Fruit fly (Drosophila melanogaster) whole organism, embryonic: ENCODE results near the gene Eip93F.
A peak's percentile ranks its signal among the peaks of the same experiment; 100 is the strongest.

Experiments
- BtbVII ChIP-seq: fragments of 200-800 bp; sonication (Bioruptor generic); optimal IDR thresholded peaks from 3 replicates; lab custom pipeline; 2017; ENCODE audit warnings: missing biosample characterization, mild to moderate bottlenecking, missing genetic modification characterization
- CG10147 ChIP-seq: fragments of 200-800 bp; sonication (Bioruptor generic); optimal IDR thresholded peaks from 2 replicates; lab custom pipeline; 2019; ENCODE audit warnings: missing biosample characterization, mild to moderate bottlenecking, missing genetic modification characterization, moderate library complexity
- CG10209 ChIP-seq: fragments of 200-800 bp; sonication (Bioruptor generic); optimal IDR thresholded peaks from 3 replicates; lab custom pipeline; 2017; ENCODE audit warnings: missing biosample characterization, mild to moderate bottlenecking, missing genetic modification characterization, missing genetic modification reagents
- CG11560 ChIP-seq: fragments of 200-800 bp; sonication (Bioruptor generic); IDR thresholded peaks from 3 replicates; pipeline ENCODE4 v1.3.6; 2022; ENCODE audit warnings: missing biosample characterization, missing genetic modification characterization
- CG11723 ChIP-seq: fragments of 200-800 bp; sonication (Bioruptor generic); optimal IDR thresholded peaks from 2 replicates; lab custom pipeline; 2017; ENCODE audit warnings: missing biosample characterization, mild to moderate bottlenecking, missing genetic modification characterization
- CG12219 ChIP-seq: fragments of 200-800 bp; sonication (Bioruptor generic); optimal IDR thresholded peaks from 3 replicates; lab custom pipeline; 2018; ENCODE audit warnings: missing biosample characterization, mild to moderate bottlenecking, missing genetic modification characterization
- CG14050 ChIP-seq: fragments of 200-800 bp; sonication (Bioruptor generic); IDR thresholded peaks from 3 replicates; pipeline ENCODE4 v1.3.6; 2022; ENCODE audit warnings: missing biosample characterization, missing genetic modification characterization
- CG15269 ChIP-seq: fragments of 200-800 bp; sonication (Bioruptor generic); optimal IDR thresholded peaks from 2 replicates; lab custom pipeline; 2018; ENCODE audit warnings: missing biosample characterization, mild to moderate bottlenecking, missing genetic modification characterization, moderate library complexity
- CG1529 ChIP-seq: fragments of 200-800 bp; sonication (Bioruptor generic); optimal IDR thresholded peaks from 3 replicates; lab custom pipeline; 2018; ENCODE audit warnings: missing biosample characterization, missing genetic modification characterization
- CG16863 ChIP-seq: fragments of 200-800 bp; sonication (Bioruptor generic); optimal IDR thresholded peaks from 3 replicates; lab custom pipeline; 2016; ENCODE audit warnings: missing biosample characterization, missing genetic modification characterization
- CG33557 ChIP-seq: fragments of 200-800 bp; sonication (Bioruptor generic); optimal IDR thresholded peaks from 2 replicates; lab custom pipeline; 2019; ENCODE audit warnings: missing biosample characterization, mild to moderate bottlenecking, missing genetic modification characterization, moderate library complexity
- CG5245 ChIP-seq: fragments of 200-800 bp; sonication (Bioruptor generic); optimal IDR thresholded peaks from 3 replicates; lab custom pipeline; 2016; ENCODE audit warnings: missing biosample characterization, missing genetic modification characterization
- CG7271 ChIP-seq: fragments of 200-800 bp; sonication (Bioruptor generic); optimal IDR thresholded peaks from 2 replicates; lab custom pipeline; 2018; ENCODE audit warnings: missing biosample characterization, mild to moderate bottlenecking, missing genetic modification characterization, moderate library complexity
- CG7987 ChIP-seq: fragments of 200-800 bp; sonication (Bioruptor generic); optimal IDR thresholded peaks from 2 replicates; lab custom pipeline; 2018; ENCODE audit warnings: missing biosample characterization, mild to moderate bottlenecking, missing genetic modification characterization, moderate library complexity
- CG8924 ChIP-seq: fragments of 200-800 bp; optimal IDR thresholded peaks from 3 replicates; lab custom pipeline; 2019; ENCODE audit warnings: missing biosample characterization, mild to moderate bottlenecking, missing genetic modification characterization, moderate library complexity
- CG9727 ChIP-seq: fragments of 200-800 bp; sonication (Bioruptor generic); optimal IDR thresholded peaks from 3 replicates; lab custom pipeline; 2017; ENCODE audit warnings: missing biosample characterization, mild to moderate bottlenecking, missing genetic modification characterization
- CG9817 ChIP-seq: fragments of 200-800 bp; sonication (Bioruptor generic); optimal IDR thresholded peaks from 2 replicates; lab custom pipeline; 2018; ENCODE audit warnings: missing biosample characterization, mild to moderate bottlenecking, missing genetic modification characterization, moderate library complexity
- CG9876 ChIP-seq: fragments of 200-800 bp; sonication (Bioruptor generic); optimal IDR thresholded peaks from 2 replicates; lab custom pipeline; 2016; ENCODE audit warnings: missing biosample characterization, missing genetic modification characterization
- Dll ChIP-seq: fragments of 200-800 bp; sonication (Bioruptor generic); IDR thresholded peaks from 4 replicates; pipeline ENCODE4 v1.3.6; 2022; ENCODE audit warnings: missing biosample characterization, missing genetic modification characterization; ENCODE audit not compliant: partially characterized antibody
- E2f2 ChIP-seq: fragments of 200-800 bp; sonication (Bioruptor generic); IDR thresholded peaks from 2 replicates; pipeline ENCODE4 v1.3.6; 2022; ENCODE audit warnings: missing biosample characterization, missing genetic modification characterization
- Mes4 ChIP-seq: fragments of 200-800 bp; sonication (Bioruptor generic); optimal IDR thresholded peaks from 2 replicates; lab custom pipeline; 2016; ENCODE audit warnings: missing biosample characterization, missing genetic modification characterization
- Myb ChIP-seq: fragments of 200-800 bp; sonication (Bioruptor generic); optimal IDR thresholded peaks from 2 replicates; lab custom pipeline; 2016; ENCODE audit warnings: missing biosample characterization, missing genetic modification characterization
- Nf-YB ChIP-seq: fragments of 200-800 bp; sonication (Bioruptor generic); optimal IDR thresholded peaks from 3 replicates; lab custom pipeline; 2019; ENCODE audit warnings: missing biosample characterization, mild to moderate bottlenecking, missing genetic modification characterization, moderate library complexity
- Sry-δ ChIP-seq: fragments of 200-800 bp; sonication (Bioruptor generic); optimal IDR thresholded peaks from 2 replicates; lab custom pipeline; 2016; ENCODE audit warnings: missing biosample characterization, missing genetic modification characterization
- Vsx1 ChIP-seq: fragments of 200-800 bp; sonication (Bioruptor generic); optimal IDR thresholded peaks from 2 replicates; lab custom pipeline; 2017; ENCODE audit warnings: missing biosample characterization, mild to moderate bottlenecking, missing genetic modification characterization, missing genetic modification reagents
- YL-1 ChIP-seq: fragments of 200-800 bp; sonication (Bioruptor generic); optimal IDR thresholded peaks from 3 replicates; lab custom pipeline; 2017; ENCODE audit warnings: missing biosample characterization, mild to moderate bottlenecking, missing genetic modification characterization
- bigmax ChIP-seq: fragments of 200-800 bp; sonication (Bioruptor generic); optimal IDR thresholded peaks from 2 replicates; lab custom pipeline; 2018; ENCODE audit warnings: missing biosample characterization, mild to moderate bottlenecking, missing genetic modification characterization
- bowl ChIP-seq: fragments of 200-800 bp; sonication (Bioruptor generic); IDR thresholded peaks from 2 replicates; pipeline ENCODE4 v1.3.6; 2022; ENCODE audit warnings: missing biosample characterization, missing genetic modification characterization
- cas ChIP-seq: fragments of 200-800 bp; sonication (Bioruptor generic); IDR thresholded peaks from 2 replicates; pipeline ENCODE4 v1.3.6; 2022; ENCODE audit warnings: missing biosample characterization, missing genetic modification characterization
- chinmo ChIP-seq: fragments of 200-800 bp; sonication (Bioruptor generic); IDR thresholded peaks from 4 replicates; pipeline ENCODE4 v1.3.6; 2022; ENCODE audit warnings: missing biosample characterization, missing genetic modification characterization; ENCODE audit not compliant: partially characterized antibody
- croc ChIP-seq: fragments of 200-800 bp; sonication (Bioruptor generic); conservative IDR thresholded peaks from 3 replicates; pipeline ENCODE4 v1.3.6; 2022; ENCODE audit warnings: missing biosample characterization, missing genetic modification characterization
- danr ChIP-seq: fragments of 200-800 bp; sonication (Bioruptor generic); IDR thresholded peaks from 2 replicates; pipeline ENCODE4 v1.3.6; 2022; ENCODE audit warnings: missing biosample characterization, missing genetic modification characterization
- dmrt99B ChIP-seq: fragments of 200-800 bp; sonication (Bioruptor generic); optimal IDR thresholded peaks from 2 replicates; lab custom pipeline; 2018; ENCODE audit warnings: missing biosample characterization, mild to moderate bottlenecking, missing genetic modification characterization, moderate library complexity
- fd3F ChIP-seq: fragments of 200-800 bp; sonication (Bioruptor generic); optimal IDR thresholded peaks from 2 replicates; lab custom pipeline; 2018; ENCODE audit warnings: missing biosample characterization, mild to moderate bottlenecking, missing genetic modification characterization, moderate library complexity
- hth ChIP-seq: fragments of >200 bp; optimal IDR thresholded peaks from 2 replicates; lab custom pipeline; 2017; ENCODE audit warnings: inconsistent platforms
- inv ChIP-seq: fragments of 200-800 bp; sonication (Bioruptor generic); IDR thresholded peaks from 2 replicates; pipeline ENCODE4 v1.3.6; 2022; ENCODE audit warnings: missing biosample characterization, missing genetic modification characterization; ENCODE audit not compliant: partially characterized antibody
- jumu ChIP-seq: fragments of 200-800 bp; sonication (Bioruptor generic); optimal IDR thresholded peaks from 3 replicates; lab custom pipeline; 2016; ENCODE audit warnings: missing biosample characterization, missing genetic modification characterization
- lola ChIP-seq, 3 experiments: fragments of >200 bp in 2 of 3; fragments of 200-800 bp in 1 of 3; sonication (Bioruptor generic) in 1 of 3; optimal IDR thresholded peaks; 2 replicates each; lab custom pipeline; 2017 to 2019; ENCODE audit warnings: missing biosample characterization in 3 of 3, missing genetic modification characterization in 3 of 3, mild to moderate bottlenecking in 1 of 3, moderate library complexity in 1 of 3
- pnt ChIP-seq: fragments of 200-800 bp; sonication (Bioruptor generic); optimal IDR thresholded peaks from 3 replicates; lab custom pipeline; 2016; ENCODE audit warnings: missing biosample characterization, missing genetic modification characterization
- prd ChIP-seq, 3 experiments: fragments of >200 bp in 2 of 3; fragments of 200-800 bp in 1 of 3; sonication (Bioruptor generic) in 1 of 3; optimal IDR thresholded peaks in 2 of 3; IDR thresholded peaks in 1 of 3; 2 replicates in 2 of 3; 3 replicates in 1 of 3; pipeline versions ENCODE4 v1.3.6 to Lab custom; 2017 to 2022; ENCODE audit warnings: missing biosample characterization in 1 of 3, missing genetic modification characterization in 1 of 3
- pzg ChIP-seq: fragments of 200-800 bp; sonication (Bioruptor generic); optimal IDR thresholded peaks from 3 replicates; lab custom pipeline; 2018; ENCODE audit warnings: missing biosample characterization, mild to moderate bottlenecking, missing genetic modification characterization, moderate library complexity
- scrt ChIP-seq: fragments of 200-800 bp; sonication (Bioruptor generic); optimal IDR thresholded peaks from 2 replicates; lab custom pipeline; 2018; ENCODE audit warnings: missing biosample characterization, mild to moderate bottlenecking, missing genetic modification characterization, moderate library complexity
- sens-2 ChIP-seq: fragments of 200-800 bp; sonication (Bioruptor generic); IDR thresholded peaks from 2 replicates; pipeline ENCODE4 v1.3.6; 2022; ENCODE audit warnings: missing biosample characterization, missing genetic modification characterization
- shn ChIP-seq: fragments of 200-800 bp; sonication (Bioruptor generic); optimal IDR thresholded peaks from 3 replicates; lab custom pipeline; 2016; ENCODE audit warnings: missing biosample characterization, missing genetic modification characterization
- tgo ChIP-seq: fragments of 200-800 bp; sonication (Bioruptor generic); IDR thresholded peaks from 3 replicates; pipeline ENCODE4 v1.3.6; 2022; ENCODE audit warnings: missing biosample characterization, missing genetic modification characterization
- twi ChIP-seq: fragments of 200-800 bp; optimal IDR thresholded peaks from 2 replicates; lab custom pipeline; 2019; ENCODE audit warnings: missing biosample characterization, mild to moderate bottlenecking, missing genetic modification characterization, moderate library complexity
- unpg ChIP-seq: fragments of 200-800 bp; sonication (Bioruptor generic); optimal IDR thresholded peaks from 3 replicates; lab custom pipeline; 2018; ENCODE audit warnings: missing biosample characterization, mild to moderate bottlenecking, missing genetic modification characterization, moderate library complexity
- wek ChIP-seq: fragments of 200-800 bp; sonication (Bioruptor generic); optimal IDR thresholded peaks from 3 replicates; lab custom pipeline; 2018; ENCODE audit warnings: missing biosample characterization, mild to moderate bottlenecking, missing genetic modification characterization, moderate library complexity
- z ChIP-seq: fragments of 200-800 bp; sonication (Bioruptor generic); IDR thresholded peaks from 3 replicates; pipeline ENCODE4 v1.3.6; 2022; ENCODE audit warnings: missing biosample characterization, missing genetic modification characterization

Eip93F gene

DNA sequence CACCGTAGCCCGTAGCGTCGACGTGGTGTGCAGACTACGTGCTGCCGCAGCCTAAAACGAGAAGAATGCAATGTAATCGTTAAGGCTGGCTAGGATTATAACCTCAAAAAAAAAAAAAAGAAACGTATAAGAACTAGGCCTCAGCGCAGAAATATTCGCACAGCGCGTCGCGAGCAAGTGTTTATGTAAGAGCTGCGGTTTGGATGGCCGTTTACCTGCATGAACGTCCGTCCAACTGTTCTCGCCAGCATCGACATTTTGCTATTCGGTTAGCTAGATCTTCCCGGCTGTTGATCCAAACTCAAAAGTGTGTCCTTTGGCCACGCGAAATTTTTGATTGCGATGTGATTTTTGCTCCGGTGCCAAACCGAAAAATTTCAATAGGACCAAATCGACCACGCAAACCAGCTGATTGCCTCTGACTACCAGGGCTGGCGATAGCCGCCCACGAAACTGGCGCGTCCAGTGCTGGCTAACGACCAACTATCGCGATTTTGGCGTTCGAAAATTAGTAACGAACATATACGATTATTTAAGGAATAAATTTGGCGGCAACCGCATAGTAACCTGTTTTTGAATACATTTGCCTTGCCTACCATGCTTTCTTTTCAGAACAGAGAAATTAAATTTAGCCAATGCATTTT lies 70.0 kb downstream of the Eip93F start, which contains the start of gene Idh3b (continued):
- TF ChIP-seq CG33557 (peak; percentile 15), chinmo (GFP tag; lab: Robert Waterston, UW) (peak; percentile 91; the same call in 3 of the 4 replicates), CG5245 (GFP tag; lab: Kevin White, UChicago) (peak; percentile 48), CG10209 (GFP tag; lab: Kevin White, UChicago) (no peak), CG11723 (GFP tag; lab: Kevin White, UChicago) (no peak), bigmax (GFP tag; lab: Kevin White, UChicago) (peak; percentile 39), Nf-YB (no peak), wek (GFP tag; lab: Kevin White, UChicago) (no peak), dmrt99B (tag; lab: Kevin White, UChicago) (no peak), fd3F (peak; percentile 26), Dll (peak; percentile 97), CG1529 (no peak), CG11560 (no peak), CG14050 (GFP tag; lab: Robert Waterston, UW) (peak; percentile 48; the same call in 2 of the 3 replicates), CG9727 (no peak), tgo (GFP tag; lab: Robert Waterston, UW) (no peak), CG7271 (tag; lab: Kevin White, UChicago) (no peak), CG12219 (GFP tag; lab: Kevin White, UChicago) (peak; percentile 5), unpg (no peak), CG9876 (GFP tag; lab: Kevin White, UChicago) (peak; percentile 27), z (GFP tag; lab: Robert Waterston, UW) (no peak), CG10147 (GFP tag; lab: Kevin White, UChicago) (no peak), pnt (GFP tag; lab: Kevin White, UChicago) (peak; percentile 33), twi (no peak), inv (GFP tag; lab: Robert Waterston, UW) (peak; percentile 93), lola (GFP tag; optimal IDR thresholded peaks at IDR 0.05; lab: Kevin White, UChicago) (no peak), Sry-δ (GFP tag; lab: Kevin White, UChicago) (peak; percentile 87), CG9817 (tag; lab: Kevin White, UChicago) (peak; percentile 67), Mes4 (GFP tag; lab: Kevin White, UChicago) (peak; percentile 15), Vsx1 (GFP tag; lab: Kevin White, UChicago) (no peak), jumu (GFP tag; lab: Kevin White, UChicago) (peak; percentile 73), scrt (GFP tag; lab: Kevin White, UChicago) (peak; percentile 55), danr (GFP tag; lab: Robert Waterston, UW) (no peak), sens-2 (GFP tag; lab: Robert Waterston, UW) (no peak), CG16863 (GFP tag; lab: Kevin White, UChicago) (no peak), prd (optimal IDR thresholded peaks at IDR 0.05; lab: Kevin White, UChicago) (no peak), prd (GFP tag; IDR thresholded peaks at IDR 0.05; lab: Robert Waterston, UW) (no peak), hth (no peak), BtbVII (no peak), YL-1 (peak; percentile 94), cas (no peak), E2f2 (GFP tag; lab: Robert Waterston, UW) (peak; percentile 93), CG8924 (tag; lab: Kevin White, UChicago) (no peak), bowl (GFP tag; lab: Robert Waterston, UW) (no peak), Myb (peak; percentile 88), pzg (GFP tag; lab: Kevin White, UChicago) (peak; percentile 96), croc (GFP tag; lab: Robert Waterston, UW) (peak; percentile 30; the same call in 1 of the 3 replicates), shn (GFP tag; lab: Kevin White, UChicago) (no peak), CG7987 (GFP tag; lab: Kevin White, UChicago) (no peak), CG15269 (tag; lab: Kevin White, UChicago) (no peak)
